Worm (Caenorhabditis elegans): ENCODE results near the gene M01A8.1.

DNA sequence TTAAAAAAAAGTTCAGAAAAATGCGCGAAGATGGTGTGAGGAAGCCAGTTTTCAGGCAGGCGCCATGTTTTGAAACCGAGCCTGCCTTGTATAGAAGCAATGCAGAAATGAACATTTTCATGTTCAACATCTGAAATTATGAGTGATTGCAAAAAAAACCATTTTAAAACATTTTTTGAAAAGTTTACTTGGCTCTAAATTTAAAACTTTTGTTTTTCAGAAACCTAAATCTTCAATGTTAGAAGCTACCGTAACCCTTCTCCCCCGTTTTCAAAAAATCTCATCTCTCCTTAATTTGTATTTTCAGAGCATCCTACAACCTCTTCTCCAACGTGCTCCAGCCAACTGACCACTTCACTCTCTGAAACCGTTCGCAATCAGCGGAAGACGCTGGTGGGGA lies 24.4 kb downstream of the M01A8.1 start, which contains the start of gene fozi-1:
- TF ChIP-seq elt-2 (tag; optimal IDR thresholded peaks at IDR 0.05) (no peak), dve-1 (tag; optimal IDR thresholded peaks at IDR 0.05) (no peak), lin-11 (tag; optimal IDR thresholded peaks at IDR 0.05) (no peak), nfya-1 (tag; optimal IDR thresholded peaks at IDR 0.05) (no peak), madf-2 (tag; optimal IDR thresholded peaks at IDR 0.05) (no peak), ceh-6 (GFP tag; optimal IDR thresholded peaks at IDR 0.05) (no peak), K02D7.2 (tag; optimal IDR thresholded peaks at IDR 0.05) (no peak), K09A11.1 (tag; optimal IDR thresholded peaks at IDR 0.05; ENCODE audit: insufficient read depth) (no peak), ama-1 (optimal IDR thresholded peaks at IDR 0.05) (no peak), hlh-13 (GFP tag; optimal IDR thresholded peaks at IDR 0.05) (no peak), ceh-34 (tag; optimal IDR thresholded peaks at IDR 0.05) (no peak), ceh-9 (tag; optimal IDR thresholded peaks at IDR 0.05) (no peak), Y22D7AL.16 (tag; optimal IDR thresholded peaks at IDR 0.05) (no peak), T23F11.4 (GFP tag; optimal IDR thresholded peaks at IDR 0.05) (no peak)

Data from whole organism, late embryonic.